Fruit fly (Drosophila melanogaster) whole organism, embryonic: ENCODE measurements around the gene CG6409.
A peak's percentile ranks its signal among the peaks of the same experiment; 100 is the strongest.

Experiments used
- Adf1 ChIP-seq: fragments of 200-800 bp; sonication (Bioruptor generic); IDR thresholded peaks from 2 replicates; pipeline ENCODE4 v1.3.6; 2022; ENCODE audit warnings: missing biosample characterization, missing genetic modification characterization
- CG10366 ChIP-seq: fragments of 200-800 bp; sonication (Bioruptor generic); IDR thresholded peaks from 2 replicates; pipeline ENCODE4 v1.3.6; 2022; ENCODE audit warnings: missing biosample characterization, missing genetic modification characterization
- CG10543 ChIP-seq: fragments of 200-800 bp; sonication (Bioruptor generic); optimal IDR thresholded peaks from 3 replicates; lab custom pipeline; 2017; ENCODE audit warnings: missing biosample characterization, mild to moderate bottlenecking, missing genetic modification characterization, moderate library complexity
- CG11398 ChIP-seq: fragments of 200-800 bp; sonication (Bioruptor generic); optimal IDR thresholded peaks from 2 replicates; lab custom pipeline; 2016; ENCODE audit warnings: missing biosample characterization, missing genetic modification characterization
- CG13424 ChIP-seq: fragments of 200-800 bp; sonication (Bioruptor generic); optimal IDR thresholded peaks from 2 replicates; lab custom pipeline; 2019; ENCODE audit warnings: missing biosample characterization, mild to moderate bottlenecking, missing genetic modification characterization, moderate library complexity
- CG14014 ChIP-seq: fragments of 200-800 bp; sonication (Bioruptor generic); IDR thresholded peaks from 2 replicates; pipeline ENCODE4 v1.3.6; 2022; ENCODE audit warnings: missing biosample characterization, missing genetic modification characterization
- CG14710 ChIP-seq: fragments of 200-800 bp; sonication (Bioruptor generic); optimal IDR thresholded peaks from 3 replicates; lab custom pipeline; 2019; ENCODE audit warnings: missing biosample characterization, mild to moderate bottlenecking, missing genetic modification characterization, moderate library complexity
- CG15601 ChIP-seq: fragments of 200-800 bp; sonication (Bioruptor generic); optimal IDR thresholded peaks from 3 replicates; lab custom pipeline; 2019; ENCODE audit warnings: missing biosample characterization, mild to moderate bottlenecking, missing genetic modification characterization, moderate library complexity
- CG17328 ChIP-seq: fragments of 200-800 bp; sonication (Bioruptor generic); IDR thresholded peaks from 2 replicates; pipeline ENCODE4 v1.3.6; 2022; ENCODE audit warnings: missing biosample characterization, missing genetic modification characterization
- CG17361 ChIP-seq: fragments of 200-800 bp; sonication (Bioruptor generic); IDR thresholded peaks from 3 replicates; pipeline ENCODE4 v1.3.6; 2022; ENCODE audit warnings: missing biosample characterization, missing genetic modification characterization
- CG17612 ChIP-seq: fragments of 200-800 bp; sonication (Bioruptor generic); IDR thresholded peaks from 2 replicates; pipeline ENCODE4 v1.3.6; 2022; ENCODE audit warnings: missing biosample characterization, missing genetic modification characterization
- CG17802 ChIP-seq: fragments of 200-800 bp; sonication (Bioruptor generic); optimal IDR thresholded peaks from 2 replicates; lab custom pipeline; 2018; ENCODE audit warnings: missing biosample characterization, mild to moderate bottlenecking, missing genetic modification characterization, moderate library complexity
- CG31441 ChIP-seq: fragments of 200-800 bp; sonication (Bioruptor generic); IDR thresholded peaks from 2 replicates; pipeline ENCODE4 v1.3.6; 2022; ENCODE audit warnings: missing biosample characterization, missing genetic modification characterization
- CG3838 ChIP-seq: fragments of 200-800 bp; sonication (Bioruptor generic); optimal IDR thresholded peaks from 3 replicates; lab custom pipeline; 2016; ENCODE audit warnings: missing biosample characterization, missing genetic modification characterization
- CG4360 ChIP-seq: fragments of 200-800 bp; sonication (Bioruptor generic); IDR thresholded peaks from 2 replicates; pipeline ENCODE4 v1.3.6; 2022; ENCODE audit warnings: missing biosample characterization, missing genetic modification characterization
- CG43689 ChIP-seq: fragments of 200-800 bp; sonication (Bioruptor generic); IDR thresholded peaks from 2 replicates; pipeline ENCODE4 v1.3.6; 2022; ENCODE audit warnings: missing biosample characterization, missing genetic modification characterization
- CG7271 ChIP-seq: fragments of 200-800 bp; sonication (Bioruptor generic); optimal IDR thresholded peaks from 2 replicates; lab custom pipeline; 2018; ENCODE audit warnings: missing biosample characterization, mild to moderate bottlenecking, missing genetic modification characterization, moderate library complexity
- CG9215 ChIP-seq: fragments of 200-800 bp; sonication (Bioruptor generic); IDR thresholded peaks from 2 replicates; pipeline ENCODE4 v1.3.6; 2022; ENCODE audit warnings: missing biosample characterization, missing genetic modification characterization
- CG9609 ChIP-seq: fragments of 200-800 bp; sonication (Bioruptor generic); optimal IDR thresholded peaks from 3 replicates; lab custom pipeline; 2016; ENCODE audit warnings: missing biosample characterization, missing genetic modification characterization
- CG9797 ChIP-seq: fragments of 200-800 bp; sonication (Bioruptor generic); optimal IDR thresholded peaks from 3 replicates; lab custom pipeline; 2018; ENCODE audit warnings: missing biosample characterization, mild to moderate bottlenecking, missing genetic modification characterization
- D ChIP-seq, 2 experiments: fragments of 200-800 bp in 1 of 2; fragments of >200 bp in 1 of 2; sonication (Bioruptor generic) in 1 of 2; optimal IDR thresholded peaks; 2 replicates in 1 of 2; 3 replicates in 1 of 2; lab custom pipeline; 2017; ENCODE audit warnings: mild to moderate bottlenecking in 1 of 2, missing biosample characterization in 1 of 2, missing genetic modification characterization in 1 of 2, missing genetic modification reagents in 1 of 2
- Eip74EF ChIP-seq, 2 experiments: fragments of 200-800 bp in 1 of 2; fragments of >200 bp in 1 of 2; sonication (Bioruptor generic) in 1 of 2; optimal IDR thresholded peaks; 2 replicates each; lab custom pipeline; 2017 to 2019; ENCODE audit warnings: missing biosample characterization in 2 of 2, missing genetic modification characterization in 2 of 2, mild to moderate bottlenecking in 1 of 2, moderate library complexity in 1 of 2
- Lpt ChIP-seq: fragments of >200 bp; optimal IDR thresholded peaks from 2 replicates; lab custom pipeline; 2018; ENCODE audit warnings: missing biosample characterization, missing genetic modification characterization
- MESR4 ChIP-seq: fragments of 200-800 bp; sonication (Bioruptor generic); optimal IDR thresholded peaks from 2 replicates; lab custom pipeline; 2018; ENCODE audit warnings: missing biosample characterization, mild to moderate bottlenecking, missing genetic modification characterization, moderate library complexity
- Med ChIP-seq: fragments of 200-800 bp; sonication (Bioruptor generic); peaks from one replicate; lab custom pipeline; 2016; ENCODE audit warnings: missing biosample characterization, missing genetic modification characterization, mild to moderate bottlenecking, inconsistent platforms, moderate library complexity
- Meics ChIP-seq: fragments of 200-800 bp; sonication (Bioruptor generic); optimal IDR thresholded peaks from 2 replicates; lab custom pipeline; 2017; ENCODE audit warnings: missing biosample characterization, mild to moderate bottlenecking, missing genetic modification characterization
- Neu2 ChIP-seq: fragments of 200-800 bp; sonication (Bioruptor generic); optimal IDR thresholded peaks from 3 replicates; lab custom pipeline; 2016; ENCODE audit warnings: missing biosample characterization, missing genetic modification characterization, borderline replicate concordance
- Nf-YA ChIP-seq: fragments of 200-800 bp; sonication (Bioruptor generic); IDR thresholded peaks from 2 replicates; pipeline ENCODE4 v1.3.6; 2022; ENCODE audit warnings: missing biosample characterization, missing genetic modification characterization
- Sin3A ChIP-seq: fragments of >200 bp; optimal IDR thresholded peaks from 2 replicates; lab custom pipeline; 2018
- TFAM ChIP-seq: fragments of 200-800 bp; sonication (Bioruptor generic); optimal IDR thresholded peaks from 2 replicates; lab custom pipeline; 2017; ENCODE audit warnings: missing biosample characterization, missing genetic modification characterization, inconsistent platforms
- Trl ChIP-seq, 3 experiments: fragments of >200 bp in 2 of 3; fragments of 200-800 bp in 1 of 3; sonication (Bioruptor generic) in 1 of 3; optimal IDR thresholded peaks; 2 replicates in 1 of 3; 3 replicates in 2 of 3; lab custom pipeline; 2016 to 2017; ENCODE audit warnings: missing biosample characterization in 1 of 3, missing genetic modification characterization in 1 of 3
- YL-1 ChIP-seq: fragments of 200-800 bp; sonication (Bioruptor generic); optimal IDR thresholded peaks from 3 replicates; lab custom pipeline; 2017; ENCODE audit warnings: missing biosample characterization, mild to moderate bottlenecking, missing genetic modification characterization
- ac ChIP-seq: fragments of 200-800 bp; sonication (Bioruptor generic); optimal IDR thresholded peaks from 3 replicates; lab custom pipeline; 2017; ENCODE audit warnings: missing biosample characterization, mild to moderate bottlenecking, missing genetic modification characterization
- br ChIP-seq: fragments of >200 bp; optimal IDR thresholded peaks from 2 replicates; lab custom pipeline; 2017
- chm ChIP-seq: fragments of 200-800 bp; sonication (Bioruptor generic); IDR thresholded peaks from 2 replicates; pipeline ENCODE4 v1.3.6; 2022; ENCODE audit warnings: missing biosample characterization, missing genetic modification characterization
- crol ChIP-seq: fragments of 200-800 bp; sonication (Bioruptor generic); IDR thresholded peaks from 2 replicates; pipeline ENCODE4 v1.3.6; 2022; ENCODE audit warnings: missing biosample characterization, missing genetic modification characterization
- dmrt11E ChIP-seq: fragments of 200-800 bp; sonication (Bioruptor generic); optimal IDR thresholded peaks from 3 replicates; lab custom pipeline; 2018; ENCODE audit warnings: missing biosample characterization, mild to moderate bottlenecking, missing genetic modification characterization, moderate library complexity
- grn ChIP-seq: fragments of 200-800 bp; sonication (Bioruptor generic); optimal IDR thresholded peaks from 3 replicates; lab custom pipeline; 2017; ENCODE audit warnings: missing biosample characterization, missing genetic modification characterization
- h ChIP-seq: fragments of >200 bp; optimal IDR thresholded peaks from 2 replicates; lab custom pipeline; 2017
- nerfin-1 ChIP-seq: fragments of 200-800 bp; sonication (Bioruptor generic); optimal IDR thresholded peaks from 3 replicates; lab custom pipeline; 2019; ENCODE audit warnings: missing biosample characterization, mild to moderate bottlenecking, missing genetic modification characterization, moderate library complexity
- nerfin-2 ChIP-seq: fragments of 200-800 bp; sonication (Bioruptor generic); IDR thresholded peaks from 2 replicates; pipeline ENCODE4 v1.3.6; 2022; ENCODE audit warnings: missing biosample characterization, missing genetic modification characterization; ENCODE audit not compliant: partially characterized antibody
- pzg ChIP-seq: fragments of 200-800 bp; sonication (Bioruptor generic); optimal IDR thresholded peaks from 3 replicates; lab custom pipeline; 2018; ENCODE audit warnings: missing biosample characterization, mild to moderate bottlenecking, missing genetic modification characterization, moderate library complexity
- sd ChIP-seq: fragments of 200-800 bp; sonication (Bioruptor generic); optimal IDR thresholded peaks from 3 replicates; lab custom pipeline; 2018; ENCODE audit warnings: missing biosample characterization, mild to moderate bottlenecking, missing genetic modification characterization, moderate library complexity
- seq ChIP-seq: fragments of 200-800 bp; sonication (Bioruptor generic); IDR thresholded peaks from 2 replicates; pipeline ENCODE4 v1.3.6; 2022; ENCODE audit warnings: missing biosample characterization, missing genetic modification characterization
- sqz ChIP-seq: fragments of 200-800 bp; sonication (Bioruptor generic); optimal IDR thresholded peaks from 3 replicates; lab custom pipeline; 2018; ENCODE audit warnings: missing biosample characterization, mild to moderate bottlenecking, missing genetic modification characterization
- sr ChIP-seq: fragments of 200-800 bp; sonication (Bioruptor generic); IDR thresholded peaks from 3 replicates; pipeline ENCODE4 v1.3.6; 2022; ENCODE audit warnings: missing biosample characterization, missing genetic modification characterization
- twi ChIP-seq: fragments of 200-800 bp; optimal IDR thresholded peaks from 2 replicates; lab custom pipeline; 2019; ENCODE audit warnings: missing biosample characterization, mild to moderate bottlenecking, missing genetic modification characterization, moderate library complexity
- vvl ChIP-seq: fragments of 200-800 bp; sonication (Bioruptor generic); IDR thresholded peaks from 2 replicates; pipeline ENCODE4 v1.3.6; 2022; ENCODE audit warnings: missing biosample characterization, missing genetic modification characterization
- wor ChIP-seq: fragments of 200-800 bp; sonication (Bioruptor generic); IDR thresholded peaks from 2 replicates; pipeline ENCODE4 v1.3.6; 2022; ENCODE audit warnings: missing biosample characterization, missing genetic modification characterization
- z ChIP-seq: fragments of 200-800 bp; sonication (Bioruptor generic); IDR thresholded peaks from 3 replicates; pipeline ENCODE4 v1.3.6; 2022; ENCODE audit warnings: missing biosample characterization, missing genetic modification characterization

The CG6409 gene

dm6 chr3L:10851107-10851762 lies 31.0 kb downstream of the CG6409 start (continued):
- TF ChIP-seq CG9215 (GFP tag; lab: Robert Waterston, UW) (no peak), CG17361 (no peak), CG7271 (tag; lab: Kevin White, UChicago) (no peak), CG9609 (no peak), CG10543 (GFP tag; lab: Kevin White, UChicago) (peak; percentile 20), CG17328 (GFP tag; lab: Robert Waterston, UW) (no peak), TFAM (GFP tag; lab: Kevin White, UChicago) (no peak), dmrt11E (tag; lab: Kevin White, UChicago) (no peak), CG31441 (GFP tag; lab: Robert Waterston, UW) (no peak), Adf1 (GFP tag; lab: Robert Waterston, UW) (no peak), CG9797 (no peak), CG43689 (GFP tag; lab: Robert Waterston, UW) (no peak), Eip74EF (GFP tag; optimal IDR thresholded peaks at IDR 0.05; lab: Kevin White, UChicago) (no peak), CG3838 (GFP tag; lab: Kevin White, UChicago) (no peak), br (lab: Kevin White, UChicago) (no peak), nerfin-1 (tag; lab: Kevin White, UChicago) (peak; percentile 63), MESR4 (GFP tag; lab: Kevin White, UChicago) (no peak), CG10366 (no peak), CG11398 (no peak), nerfin-2 (no peak), h (no peak), wor (GFP tag; lab: Robert Waterston, UW) (no peak), YL-1 (no peak), D (optimal IDR thresholded peaks at IDR 0.05; lab: Kevin White, UChicago) (peak; percentile 84), D (GFP tag; optimal IDR thresholded peaks at IDR 0.05; lab: Kevin White, UChicago) (no peak), CG15601 (tag; lab: Kevin White, UChicago) (peak; percentile 5), Med (GFP tag; lab: Kevin White, UChicago) (peak; percentile 70), CG17612 (GFP tag; lab: Robert Waterston, UW) (no peak), CG13424 (tag; lab: Kevin White, UChicago) (no peak), seq (GFP tag; lab: Robert Waterston, UW) (no peak), z (GFP tag; lab: Robert Waterston, UW) (peak; percentile 87), CG4360 (GFP tag; lab: Robert Waterston, UW) (peak; percentile 37; the same call in 1 of the 2 replicates), pzg (no peak), Nf-YA (GFP tag; lab: Robert Waterston, UW) (no peak), CG14710 (tag; lab: Kevin White, UChicago) (no peak), sqz (GFP tag; lab: Kevin White, UChicago) (peak; percentile 70), crol (no peak), Sin3A (lab: Kevin White, UChicago) (no peak), Lpt (GFP tag; lab: Kevin White, UChicago) (peak; percentile 2), vvl (0 out of 2 replicates have a peak, but pooled peaks have one; percentile 37), sr (GFP tag; lab: Robert Waterston, UW) (no peak), twi (tag; lab: Kevin White, UChicago) (peak; percentile 77), grn (peak; percentile 99), Meics (GFP tag; lab: Kevin White, UChicago) (no peak), Trl (optimal IDR thresholded peaks at IDR 0.05; lab: Kevin White, UChicago) (peak; percentile 19 to 49), Trl (GFP tag; optimal IDR thresholded peaks at IDR 0.05; lab: Kevin White, UChicago) (no peak), chm (GFP tag; lab: Robert Waterston, UW) (peak; percentile 43; the same call in 1 of the 2 replicates), ac (GFP tag; lab: Kevin White, UChicago) (peak; percentile 87), CG17802 (tag; lab: Kevin White, UChicago) (no peak), sd (tag; lab: Kevin White, UChicago) (peak; percentile 59), Neu2 (GFP tag; lab: Kevin White, UChicago) (no peak), CG14014 (GFP tag; lab: Robert Waterston, UW) (no peak)
